Fruit fly (Drosophila melanogaster) whole organism, embryonic: ENCODE data around the gene pros.

Experiments
- Blimp-1 ChIP-seq: fragments of 200-800 bp; sonication (Bioruptor generic); optimal IDR thresholded peaks from 3 replicates; lab custom pipeline; 2018; ENCODE audit warnings: missing biosample characterization, missing genetic modification characterization, mild to moderate bottlenecking, moderate library complexity, missing genetic modification reagents
- CG18262 ChIP-seq: fragments of 200-800 bp; optimal IDR thresholded peaks from 3 replicates; lab custom pipeline; 2019; ENCODE audit warnings: missing biosample characterization, mild to moderate bottlenecking, missing genetic modification characterization, moderate library complexity
- bcd ChIP-seq: fragments of 200-800 bp; sonication (Bioruptor generic); optimal IDR thresholded peaks from 2 replicates; lab custom pipeline; 2017; ENCODE audit warnings: missing biosample characterization, mild to moderate bottlenecking, missing genetic modification characterization
- chinmo ChIP-seq: fragments of 200-800 bp; sonication (Bioruptor generic); IDR thresholded peaks from 4 replicates; pipeline ENCODE4 v1.3.6; 2022; ENCODE audit warnings: missing biosample characterization, missing genetic modification characterization; ENCODE audit not compliant: partially characterized antibody
- mirr ChIP-seq: fragments of 200-800 bp; sonication (Bioruptor generic); optimal IDR thresholded peaks from 3 replicates; lab custom pipeline; 2018; ENCODE audit warnings: missing biosample characterization, mild to moderate bottlenecking, missing genetic modification characterization
- psq ChIP-seq: fragments of 200-800 bp; sonication (Bioruptor generic); optimal IDR thresholded peaks from 2 replicates; lab custom pipeline; 2017; ENCODE audit warnings: missing biosample characterization, missing genetic modification characterization
- sc ChIP-seq, 3 experiments: fragments of >200 bp in 2 of 3; fragments of 200-800 bp in 1 of 3; sonication (Bioruptor generic) in 1 of 3; optimal IDR thresholded peaks; 2 replicates in 2 of 3; 3 replicates in 1 of 3; lab custom pipeline; 2017; ENCODE audit warnings: mild to moderate bottlenecking in 1 of 3, missing biosample characterization in 1 of 3, missing genetic modification characterization in 1 of 3, missing genetic modification reagents in 1 of 3

DNA sequence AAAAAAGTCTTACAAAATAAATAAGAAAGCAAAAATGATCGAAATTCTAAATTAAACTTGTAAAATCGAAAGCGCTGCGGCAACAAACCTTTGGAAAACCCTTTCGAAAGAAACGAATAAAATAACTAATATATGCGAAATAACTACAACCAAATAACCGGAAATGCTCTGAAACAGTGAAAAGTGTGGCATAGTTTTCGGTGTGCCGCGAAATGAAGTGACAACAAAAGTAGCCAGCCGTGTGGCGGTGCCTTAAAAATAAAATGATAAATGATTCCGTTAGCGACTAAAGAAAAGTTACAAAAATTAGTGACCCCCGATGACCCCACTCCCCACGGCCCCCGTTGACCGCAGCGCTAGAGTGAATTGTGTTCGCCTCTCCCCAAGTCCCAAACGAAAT is 10.0 kb downstream of the pros start:
- TF ChIP-seq bcd (GFP tag; lab: Kevin White, UChicago) (peak; percentile 32), mirr (no peak), psq (GFP tag; lab: Kevin White, UChicago) (no peak), CG18262 (tag; lab: Kevin White, UChicago) (no peak), chinmo (GFP tag; lab: Robert Waterston, UW) (no peak), Blimp-1 (GFP tag; lab: Kevin White, UChicago) (no peak), sc (optimal IDR thresholded peaks at IDR 0.05; lab: Kevin White, UChicago) (no peak), sc (GFP tag; optimal IDR thresholded peaks at IDR 0.05; lab: Kevin White, UChicago) (peak; percentile 14)
